Worm (Caenorhabditis elegans) whole organism, L1 larva: ENCODE data around the gene T10D4.1.
"Not testable (repeated sequence)": the region's sequence is repeated elsewhere in the genome, so short reads cannot be mapped to it uniquely, and the experiment has no call there.

Experiments
- Y116A8C.19 ChIP-seq: sonication (generic microtip); optimal IDR thresholded peaks from 2 replicates; lab custom pipeline; 2016; ENCODE audit warnings: missing compliant biosample characterization, missing genetic modification characterization, borderline replicate concordance
- ama-1 ChIP-seq: fragments of 150-350 bp; optimal IDR thresholded peaks from 2 replicates; lab custom pipeline; 2014
- ceh-8 ChIP-seq: fragments of 200-800 bp; sonication (Bioruptor generic); optimal IDR thresholded peaks from 2 replicates; lab custom pipeline; 2018; ENCODE audit warnings: mild to moderate bottlenecking, missing genetic modification characterization, moderate library complexity, missing compliant biosample characterization
- ceh-90 ChIP-seq: sonication (generic microtip); optimal IDR thresholded peaks from 2 replicates; lab custom pipeline; 2016; ENCODE audit warnings: missing genetic modification characterization, missing compliant biosample characterization
- dpl-1 ChIP-seq, 3 experiments: fragments of 150-350 bp in 2 of 3; sonication (generic microtip) in 1 of 3; optimal IDR thresholded peaks; 2 replicates each; lab custom pipeline; 2014 to 2017; ENCODE audit warnings: missing biosample characterization in 3 of 3, missing genetic modification characterization in 3 of 3, missing genetic modification reagents in 3 of 3
- efl-1 ChIP-seq, 4 experiments: fragments of 150-350 bp; optimal IDR thresholded peaks in 3 of 4; peaks in 1 of 4; 1 replicate in 1 of 4; 2 replicates in 3 of 4; lab custom pipeline; 2014; ENCODE audit warnings: missing biosample characterization in 2 of 4, missing genetic modification characterization in 2 of 4, missing genetic modification reagents in 2 of 4
- egl-13 ChIP-seq: sonication (generic microtip); optimal IDR thresholded peaks from 2 replicates; lab custom pipeline; 2016; ENCODE audit warnings: missing genotype, missing genetic modification reagents, missing genetic modification characterization, missing compliant biosample characterization
- fkh-8 ChIP-seq: sonication (generic microtip); optimal IDR thresholded peaks from 2 replicates; lab custom pipeline; 2016; ENCODE audit warnings: mild to moderate bottlenecking, missing genetic modification characterization, missing compliant biosample characterization
- fos-1 ChIP-seq: fragments of 150-350 bp; optimal IDR thresholded peaks from 2 replicates; lab custom pipeline; 2014; ENCODE audit warnings: missing biosample characterization, missing genetic modification characterization
- grh-1 ChIP-seq: fragments of 200-800 bp; sonication (Bioruptor generic); IDR thresholded peaks from 2 replicates; pipeline ENCODE4 v1.3.6; 2022; ENCODE audit warnings: missing genetic modification reagents, missing genetic modification characterization, missing compliant biosample characterization
- isw-1 ChIP-seq: fragments of 200-800 bp; sonication (Bioruptor generic); IDR thresholded peaks from 2 replicates; pipeline ENCODE4 v1.3.6; 2022; ENCODE audit warnings: missing genetic modification characterization, missing compliant biosample characterization
- lin-15B ChIP-seq: fragments of 150-350 bp; sonication (generic microtip); optimal IDR thresholded peaks from 3 replicates; lab custom pipeline; 2014; ENCODE audit warnings: missing biosample characterization, missing genetic modification characterization
- lir-3 ChIP-seq: sonication (generic microtip); optimal IDR thresholded peaks from 2 replicates; lab custom pipeline; 2016; ENCODE audit warnings: mild to moderate bottlenecking, missing genetic modification characterization, moderate library complexity, missing compliant biosample characterization; ENCODE audit not compliant: poor library complexity
- lsy-2 ChIP-seq, 2 experiments: fragments of 150-350 bp; optimal IDR thresholded peaks; 2 replicates each; lab custom pipeline; 2014; ENCODE audit warnings: missing biosample characterization in 2 of 2, missing genetic modification characterization in 2 of 2
- mdl-1 ChIP-seq, 2 experiments: fragments of 150-350 bp; optimal IDR thresholded peaks; 2 replicates each; lab custom pipeline; 2014 to 2017; ENCODE audit warnings: missing biosample characterization in 2 of 2, missing genetic modification characterization in 2 of 2, inconsistent platforms in 1 of 2
- nhr-12 ChIP-seq: sonication (generic microtip); optimal IDR thresholded peaks from 2 replicates; lab custom pipeline; 2017; ENCODE audit warnings: missing biosample characterization, missing genetic modification characterization
- nhr-20 ChIP-seq: sonication (generic microtip); optimal IDR thresholded peaks from 2 replicates; lab custom pipeline; 2016; ENCODE audit warnings: mild to moderate bottlenecking, missing genetic modification characterization, missing compliant biosample characterization
- nhr-77 ChIP-seq: fragments of 150-350 bp; optimal IDR thresholded peaks from 2 replicates; lab custom pipeline; 2014; ENCODE audit warnings: missing biosample characterization, missing genetic modification characterization
- pag-3 ChIP-seq: sonication (generic microtip); optimal IDR thresholded peaks from 2 replicates; lab custom pipeline; 2017; ENCODE audit warnings: missing genetic modification characterization, mild to moderate bottlenecking, missing compliant biosample characterization, antibody characterized with exemption, borderline replicate concordance; ENCODE audit not compliant: insufficient read depth
- pax-3 ChIP-seq: fragments of 200-800 bp; sonication (Bioruptor generic); optimal IDR thresholded peaks from 2 replicates; lab custom pipeline; 2018; ENCODE audit warnings: mild to moderate bottlenecking, missing genetic modification characterization, moderate library complexity, missing compliant biosample characterization
- skn-1 ChIP-seq: fragments of 150-350 bp; optimal IDR thresholded peaks from 2 replicates; lab custom pipeline; 2014; ENCODE audit warnings: missing biosample characterization, missing genetic modification characterization
- snu-23 ChIP-seq: sonication (generic microtip); optimal IDR thresholded peaks from 2 replicates; lab custom pipeline; 2016; ENCODE audit warnings: missing genetic modification characterization, missing compliant biosample characterization
- sup-37 ChIP-seq: fragments of 200-800 bp; sonication (Bioruptor generic); optimal IDR thresholded peaks from 2 replicates; lab custom pipeline; 2018; ENCODE audit warnings: mild to moderate bottlenecking, missing genetic modification characterization, missing compliant biosample characterization
- tbx-2 ChIP-seq: sonication (generic microtip); optimal IDR thresholded peaks from 2 replicates; lab custom pipeline; 2016; ENCODE audit warnings: missing genetic modification characterization, missing compliant biosample characterization
- tlp-1 ChIP-seq: fragments of 150-350 bp; optimal IDR thresholded peaks from 2 replicates; lab custom pipeline; 2014; ENCODE audit warnings: missing biosample characterization, missing genetic modification characterization
- unc-130 ChIP-seq: fragments of 150-350 bp; optimal IDR thresholded peaks from 2 replicates; lab custom pipeline; 2017; ENCODE audit warnings: missing biosample characterization, missing genetic modification characterization, inconsistent platforms
- ztf-11 ChIP-seq, 2 experiments: sonication (generic microtip); optimal IDR thresholded peaks; 2 replicates each; lab custom pipeline; 2016 to 2017; ENCODE audit warnings: missing genetic modification characterization in 2 of 2, missing biosample characterization in 1 of 2, missing compliant biosample characterization in 1 of 2

The T10D4.1 gene

ce11 chrII:3172176-3172575, 22.2 kb downstream of the T10D4.1 start, which contains the start of gene Y27F2A.10:
Y27F2A.10 (minus strand) TSS chrII:3172276.
- no peak for TF ChIP-seq nhr-20
- TF ChIP-seq tlp-1 = no peak
- no peak for TF ChIP-seq nhr-77 (tag; lab: Kevin White, UChicago)
- no peak for TF ChIP-seq dpl-1 (GFP tag; optimal IDR thresholded peaks at IDR 0.05; lab: Kevin White, UChicago)
- no peak for TF ChIP-seq isw-1 (GFP tag; lab: Robert Waterston, UW)
- TF ChIP-seq snu-23 = no peak
- no peak for TF ChIP-seq egl-13
- no peak for TF ChIP-seq pax-3
- TF ChIP-seq grh-1 (GFP tag; lab: Robert Waterston, UW) = no peak
- no peak for TF ChIP-seq ceh-8 (GFP tag; lab: Kevin White, UChicago)
- no peak for TF ChIP-seq ceh-90 (tag; lab: Kevin White, UChicago)
- no peak for TF ChIP-seq pag-3 (tag; lab: Kevin White, UChicago)
- TF ChIP-seq sup-37 (GFP tag; lab: Kevin White, UChicago) = no peak
- TF ChIP-seq lsy-2 (tag; optimal IDR thresholded peaks at IDR 0.05; lab: Kevin White, UChicago) = no peak
- TF ChIP-seq fkh-8 (tag; lab: Kevin White, UChicago) = no peak
- TF ChIP-seq tbx-2 (tag; lab: Kevin White, UChicago) = no peak
- TF ChIP-seq mdl-1 (tag; optimal IDR thresholded peaks at IDR 0.05; lab: Kevin White, UChicago) = no peak
- TF ChIP-seq lir-3 (tag; lab: Kevin White, UChicago) = no peak
- TF ChIP-seq, all 84 proteins: peak for 0

DNA sequence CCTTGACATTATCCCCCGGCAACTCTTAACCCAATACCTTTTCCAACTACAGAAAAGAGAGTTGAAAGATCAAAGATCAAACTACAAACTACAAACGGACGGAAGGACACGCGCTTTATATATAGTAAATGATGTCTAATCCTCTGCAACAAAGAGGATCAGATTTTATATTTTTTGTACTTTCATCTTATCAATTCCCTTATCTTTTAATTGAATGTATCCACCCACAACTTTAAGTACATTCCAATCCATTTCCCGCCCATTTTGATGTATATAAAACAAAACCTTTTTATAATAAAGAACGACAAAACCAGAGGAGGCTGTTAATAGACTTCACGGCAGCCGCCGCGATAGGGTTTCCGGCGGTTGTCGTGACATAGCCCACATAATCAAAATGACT, 27.7 kb downstream of the T10D4.1 start, which contains the start of gene sri-40:
sri-40 (plus strand) TSS at position 301 of the 400 bp plus-strand sequence.
- TF ChIP-seq nhr-12, ceh-90, skn-1 (tag; lab: Kevin White, UChicago): not testable (repeated sequence)

DNA sequence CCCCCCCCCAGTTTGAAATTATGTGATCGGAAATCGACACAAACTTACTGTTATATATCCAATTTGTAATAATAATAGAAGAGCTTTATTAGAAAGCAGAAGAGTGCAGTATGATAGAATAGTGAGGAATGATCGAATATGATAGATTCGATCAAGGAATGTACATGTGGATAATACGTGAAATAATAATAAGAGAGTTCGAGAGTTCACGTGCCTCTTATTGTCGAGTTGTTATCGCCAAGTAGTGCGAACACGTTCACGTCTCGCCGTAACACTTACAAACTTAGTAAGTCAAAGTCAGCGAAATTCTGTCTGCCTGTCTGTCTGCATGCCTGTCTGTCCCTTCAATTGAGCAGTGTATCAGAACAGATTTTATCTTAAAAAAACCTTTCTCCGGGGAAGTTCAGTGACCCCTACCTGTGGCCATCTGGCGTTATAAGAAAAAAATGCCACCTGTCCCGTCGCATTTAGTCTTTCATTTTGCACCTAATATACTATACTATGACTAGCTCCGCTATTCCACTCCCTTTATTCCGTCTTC, 33.4 kb downstream of the T10D4.1 start, which contains the start of the genes Y27F2A.6 and Y27F2A.8:
Y27F2A.6 (minus strand) TSS at position 101 of the 541 bp plus-strand sequence.
Y27F2A.8 (plus strand) TSS at position 491 of the 541 bp plus-strand sequence.
- not testable (repeated sequence) for TF ChIP-seq ama-1; ztf-11 (tag; optimal IDR thresholded peaks at IDR 0.05; lab: Kevin White, UChicago); unc-130 (tag; lab: Kevin White, UChicago)
- TF ChIP-seq, all 84 proteins: peak for 0; not testable (repeated sequence) for 84

DNA sequence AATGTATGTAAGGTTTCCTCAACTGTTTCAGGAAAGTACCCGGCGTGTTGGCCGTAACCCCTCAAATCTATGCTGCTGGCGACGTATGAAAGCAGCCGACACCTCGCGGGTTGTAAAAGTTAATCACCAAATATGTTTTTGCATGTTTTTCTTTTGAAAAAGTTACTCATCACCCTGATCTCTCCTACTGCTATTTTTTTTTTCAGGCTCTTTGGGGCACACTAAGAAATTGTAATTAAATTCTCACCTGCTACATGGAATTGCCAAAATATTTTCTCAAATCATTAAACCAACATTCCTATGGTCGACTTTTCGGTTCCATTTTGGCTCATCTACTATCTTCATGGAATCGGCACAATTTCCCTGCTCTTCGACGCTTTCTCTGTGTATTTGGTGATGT, 34.9 kb downstream of the T10D4.1 start, which contains the start of gene sri-78:
sri-78 (plus strand) TSS at position 301 of the 400 bp plus-strand sequence.
- not testable (repeated sequence) for TF ChIP-seq lin-15B; fos-1 (tag; lab: Kevin White, UChicago); fkh-8 (tag; lab: Kevin White, UChicago)
- TF ChIP-seq, all 84 proteins: peak for 0; not testable (repeated sequence) for 84

DNA sequence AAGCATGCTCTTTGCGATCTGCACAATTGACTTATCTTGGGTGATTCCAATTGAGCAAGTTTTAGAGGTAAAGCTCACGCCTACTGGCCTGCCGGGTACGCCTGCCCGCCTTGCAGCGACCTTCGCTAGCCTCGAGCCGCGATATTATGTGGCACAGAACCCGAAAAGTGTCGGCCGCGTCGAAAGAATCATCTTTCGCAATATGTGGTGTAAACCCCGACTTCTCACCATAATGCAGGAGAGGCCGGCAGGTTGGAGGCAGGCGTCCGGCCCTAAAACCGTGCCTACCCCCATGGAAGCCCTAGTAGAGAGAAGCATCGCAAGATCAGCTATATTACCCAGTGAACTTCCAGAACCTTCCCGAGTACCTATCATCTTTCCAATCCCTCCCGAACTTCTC, 35.9 kb downstream of the T10D4.1 start:
- TF ChIP-seq efl-1 (optimal IDR thresholded peaks at IDR 0.05; lab: Kevin White, UChicago) (no peak), efl-1 (GFP tag; optimal IDR thresholded peaks at IDR 0.05 in 1 of 2; lab: Kevin White, UChicago) (no peak), Y116A8C.19 (tag; lab: Kevin White, UChicago) (no peak), ama-1 (no peak), lsy-2 (tag; optimal IDR thresholded peaks at IDR 0.05; lab: Kevin White, UChicago) (no peak)

DNA sequence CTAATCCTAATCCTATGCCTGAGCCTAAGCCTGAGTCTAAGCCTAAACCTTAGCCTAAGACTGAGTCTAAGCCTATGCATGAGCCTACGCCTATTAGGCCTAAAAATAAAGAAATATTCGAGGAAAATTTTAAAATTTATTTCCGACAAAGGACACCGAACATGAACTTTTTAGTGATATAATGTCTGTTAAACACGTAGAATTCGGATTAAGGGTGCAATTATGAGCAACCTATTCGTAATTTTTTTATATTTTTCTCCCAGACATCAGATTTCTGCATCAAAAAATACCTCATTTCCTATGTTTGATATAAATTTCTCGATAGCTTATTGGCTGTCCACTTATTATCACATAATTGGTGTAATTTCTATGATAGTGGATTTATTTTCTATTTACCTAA, 39.1 kb downstream of the T10D4.1 start, which contains the start of gene Y27F2A.11:
Y27F2A.11 (plus strand) TSS at position 301 of the 400 bp plus-strand sequence.
- not testable (repeated sequence) for TF ChIP-seq egl-13; ama-1; fos-1 (tag; lab: Kevin White, UChicago)
